Fruit fly (Drosophila melanogaster) whole organism, wandering third instar larva: Measurements from ENCODE around the gene CG34109.

Source experiments
- Abd-B ChIP-seq: fragments of >200 bp; optimal IDR thresholded peaks from 2 replicates; lab custom pipeline; 2017; ENCODE audit warnings: missing biosample characterization, missing genetic modification characterization
- CG32264 ChIP-seq: fragments of 200-800 bp; sonication (Bioruptor generic); optimal IDR thresholded peaks from 2 replicates; lab custom pipeline; 2016; ENCODE audit warnings: missing biosample characterization, missing genetic modification characterization
- CG9705 ChIP-seq: fragments of 200-800 bp; sonication (Bioruptor generic); optimal IDR thresholded peaks from 2 replicates; lab custom pipeline; 2018; ENCODE audit warnings: missing biosample characterization, mild to moderate bottlenecking, missing genetic modification characterization
- CrebA ChIP-seq: fragments of 200-800 bp; sonication (Bioruptor generic); optimal IDR thresholded peaks from 2 replicates; lab custom pipeline; 2016; ENCODE audit warnings: missing biosample characterization, mild to moderate bottlenecking, missing genetic modification characterization, borderline replicate concordance
- Dfd ChIP-seq: fragments of >200 bp; optimal IDR thresholded peaks from 2 replicates; lab custom pipeline; 2017; ENCODE audit warnings: missing biosample characterization, missing genetic modification characterization
- GATAd ChIP-seq: sonication (Bioruptor generic); optimal IDR thresholded peaks from 2 replicates; lab custom pipeline; 2016; ENCODE audit warnings: missing biosample characterization, missing genetic modification characterization
- Hr83 ChIP-seq: fragments of 200-300 bp; sonication (Bioruptor generic); optimal IDR thresholded peaks from 2 replicates; lab custom pipeline; 2016; ENCODE audit warnings: missing biosample characterization, mild to moderate bottlenecking, missing genetic modification characterization, moderate library complexity; ENCODE audit not compliant: poor library complexity, severe bottlenecking
- Myc ChIP-seq: fragments of >200 bp; optimal IDR thresholded peaks from 2 replicates; lab custom pipeline; 2017
- N ChIP-seq: fragments of >200 bp; optimal IDR thresholded peaks from 2 replicates; lab custom pipeline; 2018; ENCODE audit warnings: missing biosample characterization, missing external identifiers, missing genetic modification characterization
- Rel ChIP-seq, 2 experiments: fragments of 200-800 bp; sonication (Bioruptor generic) in 1 of 2; optimal IDR thresholded peaks; 2 replicates in 1 of 2; 3 replicates in 1 of 2; lab custom pipeline; 2016 to 2019; ENCODE audit warnings: mild to moderate bottlenecking in 2 of 2, missing biosample characterization in 2 of 2, missing genetic modification characterization in 2 of 2, moderate library complexity in 1 of 2
- Sp1 ChIP-seq: fragments of 200-800 bp; sonication (Bioruptor generic); optimal IDR thresholded peaks from 3 replicates; lab custom pipeline; 2019; ENCODE audit warnings: missing biosample characterization, mild to moderate bottlenecking, missing genetic modification characterization, moderate library complexity
- Vsx2 ChIP-seq: fragments of 200-300, 225-300 bp; sonication (Bioruptor generic); optimal IDR thresholded peaks from 2 replicates; lab custom pipeline; 2018; ENCODE audit warnings: missing biosample characterization, missing genetic modification characterization; ENCODE audit not compliant: partially characterized antibody
- brk ChIP-seq: fragments of 200-800 bp; sonication (Bioruptor generic); optimal IDR thresholded peaks from 2 replicates; lab custom pipeline; 2016; ENCODE audit warnings: missing biosample characterization, mild to moderate bottlenecking, missing genetic modification characterization
- ey ChIP-seq: fragments of 200-800 bp; sonication (Bioruptor generic); optimal IDR thresholded peaks from 2 replicates; lab custom pipeline; 2016; ENCODE audit warnings: missing biosample characterization, missing genetic modification characterization
- foxo ChIP-seq, 2 experiments: fragments of 200-800 bp; sonication (Bioruptor generic); optimal IDR thresholded peaks; 2 replicates in 1 of 2; 3 replicates in 1 of 2; lab custom pipeline; 2016 to 2017; ENCODE audit warnings: missing biosample characterization in 2 of 2, missing genetic modification characterization in 2 of 2
- lola ChIP-seq: fragments of >200 bp; optimal IDR thresholded peaks from 2 replicates; lab custom pipeline; 2017; ENCODE audit warnings: missing biosample characterization, missing genetic modification characterization
- pan ChIP-seq: fragments of >200 bp; optimal IDR thresholded peaks from 2 replicates; lab custom pipeline; 2017
- rgr ChIP-seq: fragments of 200-800 bp; sonication (Bioruptor generic); optimal IDR thresholded peaks from 3 replicates; lab custom pipeline; 2016; ENCODE audit warnings: missing biosample characterization, mild to moderate bottlenecking, missing genetic modification characterization
- sage ChIP-seq: fragments of 200-800 bp; sonication (Bioruptor generic); optimal IDR thresholded peaks from 2 replicates; lab custom pipeline; 2016; ENCODE audit warnings: missing biosample characterization, mild to moderate bottlenecking, missing genetic modification characterization
- sv ChIP-seq: fragments of 200-800 bp; sonication (Bioruptor generic); optimal IDR thresholded peaks from 3 replicates; lab custom pipeline; 2016; ENCODE audit warnings: missing biosample characterization, missing genetic modification characterization
- usp ChIP-seq: fragments of >200 bp; optimal IDR thresholded peaks from 2 replicates; lab custom pipeline; 2017; ENCODE audit warnings: missing biosample characterization, missing genetic modification characterization

The CG34109 gene

dm6 chr2L:10145571-10145970 lies 51.7 kb downstream of the CG34109 start:
- no peak for TF ChIP-seq brk (GFP tag; lab: Kevin White, UChicago)
- no peak for TF ChIP-seq Myc (lab: Kevin White, UChicago)
- TF ChIP-seq CG9705 (GFP tag; lab: Kevin White, UChicago), result no peak
- no peak for TF ChIP-seq foxo (GFP tag; optimal IDR thresholded peaks at IDR 0.05; lab: Kevin White, UChicago)
- TF ChIP-seq Vsx2 (GFP tag; lab: Kevin White, UChicago), result no peak
- TF ChIP-seq, all 38 proteins: peak for 0

- TF ChIP-seq Sp1 (GFP tag; lab: Kevin White, UChicago), result peak; percentile 53
- no peak for TF ChIP-seq rgr (GFP tag; lab: Kevin White, UChicago)
- TF ChIP-seq Hr83 (GFP tag; lab: Kevin White, UChicago), result no peak
- no peak for TF ChIP-seq Rel (GFP tag; optimal IDR thresholded peaks at IDR 0.05; lab: Kevin White, UChicago)
- peak; percentile 30 for TF ChIP-seq Rel (tag; optimal IDR thresholded peaks at IDR 0.05; lab: Kevin White, UChicago)
- peak; percentile 66 for TF ChIP-seq CrebA (GFP tag; lab: Kevin White, UChicago)
- TF ChIP-seq, all 38 proteins: peak for 3
Measured at dm6 chr2L:10146723-10147475, 53.0 kb downstream of the CG34109 start.

- no peak for TF ChIP-seq lola
- no peak for TF ChIP-seq Vsx2 (GFP tag; lab: Kevin White, UChicago)
- no peak for TF ChIP-seq pan
- no peak for TF ChIP-seq Dfd (GFP tag; lab: Kevin White, UChicago)
- TF ChIP-seq Abd-B (GFP tag; lab: Kevin White, UChicago), result no peak
- no peak for TF ChIP-seq sv
- TF ChIP-seq GATAd, result no peak
- TF ChIP-seq CG32264 (GFP tag; lab: Kevin White, UChicago), result no peak
- TF ChIP-seq ey, result no peak
- no peak for TF ChIP-seq N (GFP tag; lab: Kevin White, UChicago)
Measured at dm6 chr2L:10154395-10154794, 60.5 kb downstream of the CG34109 start.

DNA sequence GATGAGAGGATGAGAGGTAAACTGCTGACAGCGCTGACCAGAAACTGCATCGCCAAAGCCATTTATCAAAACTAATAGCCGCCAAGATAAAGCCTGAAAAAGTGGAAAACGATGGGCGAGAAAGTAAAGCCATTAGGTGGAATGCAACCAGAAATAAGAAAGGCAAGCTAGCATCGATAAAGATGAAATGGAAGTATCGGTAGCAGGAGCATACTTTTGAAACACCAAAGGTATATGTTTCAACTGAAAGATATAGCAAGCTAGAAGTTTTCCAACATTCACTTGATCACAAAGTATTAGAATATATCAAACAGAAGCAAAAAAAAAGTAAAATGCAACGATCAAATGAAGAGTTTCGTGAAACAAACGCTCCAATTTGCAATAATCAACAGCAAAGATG lies 78.5 kb downstream of the CG34109 start, which contains the start of gene CG13137:
TSS of gene CG13137 (plus strand) at position 301 of the 400 bp plus-strand sequence.
- no peak for TF ChIP-seq usp (GFP tag; lab: Kevin White, UChicago)
- no peak for TF ChIP-seq sage (GFP tag; lab: Kevin White, UChicago)
- no peak for TF ChIP-seq Dfd (GFP tag; lab: Kevin White, UChicago)
- TF ChIP-seq CG32264 (GFP tag; lab: Kevin White, UChicago), result no peak
